Fruit fly (Drosophila melanogaster) whole organism, embryonic: ENCODE data around the gene Hnf4.

ENCODE experiments used
- Adf1 ChIP-seq: fragments of 200-800 bp; sonication (Bioruptor generic); IDR thresholded peaks from 2 replicates; pipeline ENCODE4 v1.3.6; 2022; ENCODE audit warnings: missing biosample characterization, missing genetic modification characterization
- Atf3 ChIP-seq: fragments of 200-800 bp; sonication (Bioruptor generic); optimal IDR thresholded peaks from 3 replicates; lab custom pipeline; 2016; ENCODE audit warnings: missing biosample characterization, missing genetic modification characterization
- BEAF-32 ChIP-seq: fragments of 200-800 bp; sonication (Bioruptor generic); optimal IDR thresholded peaks from 3 replicates; lab custom pipeline; 2017; ENCODE audit warnings: missing biosample characterization, missing genetic modification characterization, mild to moderate bottlenecking, moderate library complexity, missing genetic modification reagents
- CG10654 ChIP-seq: fragments of 200-800 bp; sonication (Bioruptor generic); optimal IDR thresholded peaks from 2 replicates; lab custom pipeline; 2016; ENCODE audit warnings: missing biosample characterization, missing genetic modification characterization
- CG10959 ChIP-seq: fragments of 200-800 bp; sonication (Bioruptor generic); IDR thresholded peaks from 2 replicates; pipeline ENCODE4 v1.3.6; 2022; ENCODE audit warnings: missing biosample characterization, missing genetic modification characterization
- CG12155 ChIP-seq: fragments of 200-800 bp; sonication (Bioruptor generic); optimal IDR thresholded peaks from 3 replicates; lab custom pipeline; 2016; ENCODE audit warnings: missing biosample characterization, missing genetic modification characterization
- CG12391 ChIP-seq: fragments of 200-800 bp; sonication (Bioruptor generic); optimal IDR thresholded peaks from 3 replicates; lab custom pipeline; 2018; ENCODE audit warnings: missing biosample characterization, mild to moderate bottlenecking, missing genetic modification characterization, moderate library complexity
- CG12744 ChIP-seq: fragments of 200-800 bp; sonication (Bioruptor generic); optimal IDR thresholded peaks from 2 replicates; lab custom pipeline; 2016; ENCODE audit warnings: missing biosample characterization, missing genetic modification characterization
- CG13894 ChIP-seq: fragments of 200-800 bp; sonication (Bioruptor generic); optimal IDR thresholded peaks from 3 replicates; lab custom pipeline; 2018; ENCODE audit warnings: missing biosample characterization, mild to moderate bottlenecking, missing genetic modification characterization, moderate library complexity
- CG14860 ChIP-seq: fragments of 200-800 bp; sonication (Bioruptor generic); IDR thresholded peaks from 3 replicates; pipeline ENCODE4 v1.3.6; 2022; ENCODE audit warnings: missing biosample characterization, missing genetic modification characterization; ENCODE audit not compliant: partially characterized antibody
- CG15011 ChIP-seq: fragments of 200-800 bp; sonication (Bioruptor generic); optimal IDR thresholded peaks from 3 replicates; lab custom pipeline; 2018; ENCODE audit warnings: missing biosample characterization, mild to moderate bottlenecking, missing genetic modification characterization
- CG1603 ChIP-seq: fragments of 200-800 bp; sonication (Bioruptor generic); optimal IDR thresholded peaks from 2 replicates; lab custom pipeline; 2019; ENCODE audit warnings: missing biosample characterization, mild to moderate bottlenecking, missing genetic modification characterization, moderate library complexity
- CG2199 ChIP-seq: fragments of 200-800 bp; sonication (Bioruptor generic); IDR thresholded peaks from 3 replicates; pipeline ENCODE4 v1.3.6; 2022; ENCODE audit warnings: missing biosample characterization, missing genetic modification characterization
- CG2889 ChIP-seq: fragments of 200-800 bp; sonication (Bioruptor generic); IDR thresholded peaks from 3 replicates; pipeline ENCODE4 v1.3.6; 2022; ENCODE audit warnings: missing biosample characterization, missing genetic modification characterization
- CG31388 ChIP-seq: fragments of 200-800 bp; sonication (Bioruptor generic); optimal IDR thresholded peaks from 2 replicates; lab custom pipeline; 2016; ENCODE audit warnings: missing biosample characterization, missing genetic modification characterization
- CG32532 ChIP-seq: fragments of 200-800 bp; sonication (Bioruptor generic); IDR thresholded peaks from 2 replicates; pipeline ENCODE4 v1.3.6; 2022; ENCODE audit warnings: missing biosample characterization, missing genetic modification characterization
- CG33557 ChIP-seq: fragments of 200-800 bp; sonication (Bioruptor generic); optimal IDR thresholded peaks from 2 replicates; lab custom pipeline; 2019; ENCODE audit warnings: missing biosample characterization, mild to moderate bottlenecking, missing genetic modification characterization, moderate library complexity
- CG42726 ChIP-seq: fragments of 200-800 bp; sonication (Bioruptor generic); IDR thresholded peaks from 2 replicates; pipeline ENCODE4 v1.3.6; 2022; ENCODE audit warnings: missing biosample characterization, missing genetic modification characterization; ENCODE audit not compliant: partially characterized antibody
- CG4617 ChIP-seq: fragments of 200-800 bp; sonication (Bioruptor generic); optimal IDR thresholded peaks from 3 replicates; lab custom pipeline; 2016; ENCODE audit warnings: missing biosample characterization, missing genetic modification characterization, borderline replicate concordance
- CG7372 ChIP-seq: fragments of 200-800 bp; sonication (Bioruptor generic); IDR thresholded peaks from 2 replicates; pipeline ENCODE4 v1.3.6; 2022; ENCODE audit warnings: missing biosample characterization, missing genetic modification characterization
- CTCF ChIP-seq: fragments of 200-800 bp; sonication (Bioruptor generic); optimal IDR thresholded peaks from 2 replicates; lab custom pipeline; 2017; ENCODE audit warnings: missing biosample characterization, mild to moderate bottlenecking, missing genetic modification characterization, moderate library complexity
- CrebB ChIP-seq: fragments of 200-800 bp; sonication (Bioruptor generic); optimal IDR thresholded peaks from 3 replicates; lab custom pipeline; 2018; ENCODE audit warnings: missing biosample characterization, mild to moderate bottlenecking, missing genetic modification characterization
- Dref ChIP-seq: fragments of 200-800 bp; sonication (Bioruptor generic); IDR thresholded peaks from 2 replicates; pipeline ENCODE4 v1.3.6; 2022; ENCODE audit warnings: missing biosample characterization, missing genetic modification characterization
- E2f2 ChIP-seq: fragments of 200-800 bp; sonication (Bioruptor generic); IDR thresholded peaks from 2 replicates; pipeline ENCODE4 v1.3.6; 2022; ENCODE audit warnings: missing biosample characterization, missing genetic modification characterization
- GATAe ChIP-seq: fragments of 200-800 bp; sonication (Bioruptor generic); conservative IDR thresholded peaks from 2 replicates; pipeline ENCODE4 v1.3.6; 2022; ENCODE audit warnings: missing biosample characterization, missing genetic modification characterization
- HmgD ChIP-seq: fragments of 200-800 bp; sonication (Bioruptor generic); optimal IDR thresholded peaks from 3 replicates; lab custom pipeline; 2016; ENCODE audit warnings: missing biosample characterization, missing genetic modification characterization
- Hsf ChIP-seq: fragments of 200-800 bp; sonication (Bioruptor generic); optimal IDR thresholded peaks from 3 replicates; lab custom pipeline; 2016; ENCODE audit warnings: missing biosample characterization, missing genetic modification characterization
- Lim3 ChIP-seq: fragments of 200-800 bp; sonication (Bioruptor generic); IDR thresholded peaks from 2 replicates; pipeline ENCODE4 v1.3.6; 2022; ENCODE audit warnings: missing biosample characterization, missing genetic modification characterization
- Med ChIP-seq: fragments of 200-800 bp; sonication (Bioruptor generic); peaks from one replicate; lab custom pipeline; 2016; ENCODE audit warnings: missing biosample characterization, missing genetic modification characterization, mild to moderate bottlenecking, inconsistent platforms, moderate library complexity
- Meics ChIP-seq: fragments of 200-800 bp; sonication (Bioruptor generic); optimal IDR thresholded peaks from 2 replicates; lab custom pipeline; 2017; ENCODE audit warnings: missing biosample characterization, mild to moderate bottlenecking, missing genetic modification characterization
- ase ChIP-seq: fragments of 200-800 bp; sonication (Bioruptor generic); IDR thresholded peaks from 3 replicates; pipeline ENCODE4 v1.3.6; 2022; ENCODE audit warnings: missing biosample characterization, missing genetic modification characterization
- bigmax ChIP-seq: fragments of 200-800 bp; sonication (Bioruptor generic); optimal IDR thresholded peaks from 2 replicates; lab custom pipeline; 2018; ENCODE audit warnings: missing biosample characterization, mild to moderate bottlenecking, missing genetic modification characterization
- bowl ChIP-seq: fragments of 200-800 bp; sonication (Bioruptor generic); IDR thresholded peaks from 2 replicates; pipeline ENCODE4 v1.3.6; 2022; ENCODE audit warnings: missing biosample characterization, missing genetic modification characterization
- br ChIP-seq: fragments of >200 bp; optimal IDR thresholded peaks from 2 replicates; lab custom pipeline; 2017
- caup ChIP-seq: fragments of 200-800 bp; sonication (Bioruptor generic); optimal IDR thresholded peaks from 3 replicates; lab custom pipeline; 2017; ENCODE audit warnings: missing biosample characterization, mild to moderate bottlenecking, missing genetic modification characterization, moderate library complexity; ENCODE audit not compliant: severe bottlenecking
- esg ChIP-seq: fragments of 200-800 bp; sonication (Bioruptor generic); conservative IDR thresholded peaks from 2 replicates; pipeline ENCODE4 v1.3.6; 2022; ENCODE audit warnings: missing biosample characterization, missing genetic modification characterization
- grau ChIP-seq: fragments of 200-800 bp; optimal IDR thresholded peaks from 3 replicates; lab custom pipeline; 2019; ENCODE audit warnings: missing biosample characterization, mild to moderate bottlenecking, missing genetic modification characterization, moderate library complexity
- gt ChIP-seq: fragments of 200-800 bp; sonication (Bioruptor generic); IDR thresholded peaks from 2 replicates; pipeline ENCODE4 v1.3.6; 2022; ENCODE audit warnings: missing biosample characterization, missing genetic modification characterization
- hth ChIP-seq: fragments of >200 bp; optimal IDR thresholded peaks from 2 replicates; lab custom pipeline; 2017; ENCODE audit warnings: inconsistent platforms
- lilli ChIP-seq: fragments of 200-800 bp; sonication (Bioruptor generic); optimal IDR thresholded peaks from 3 replicates; lab custom pipeline; 2016; ENCODE audit warnings: missing biosample characterization, missing genetic modification characterization
- pan ChIP-seq, 4 experiments: fragments of >200 bp in 3 of 4; fragments of 200-800 bp in 1 of 4; sonication (Bioruptor generic) in 1 of 4; optimal IDR thresholded peaks in 3 of 4; IDR thresholded peaks in 1 of 4; 2 replicates each; pipeline versions ENCODE4 v1.3.6 to Lab custom; 2017 to 2022; ENCODE audit warnings: missing biosample characterization in 2 of 4, missing genetic modification characterization in 2 of 4, mixed read lengths in 1 of 4
- prd ChIP-seq, 3 experiments: fragments of >200 bp in 2 of 3; fragments of 200-800 bp in 1 of 3; sonication (Bioruptor generic) in 1 of 3; optimal IDR thresholded peaks in 2 of 3; IDR thresholded peaks in 1 of 3; 2 replicates in 2 of 3; 3 replicates in 1 of 3; pipeline versions ENCODE4 v1.3.6 to Lab custom; 2017 to 2022; ENCODE audit warnings: missing biosample characterization in 1 of 3, missing genetic modification characterization in 1 of 3
- pzg ChIP-seq: fragments of 200-800 bp; sonication (Bioruptor generic); optimal IDR thresholded peaks from 3 replicates; lab custom pipeline; 2018; ENCODE audit warnings: missing biosample characterization, mild to moderate bottlenecking, missing genetic modification characterization, moderate library complexity
- scrt ChIP-seq: fragments of 200-800 bp; sonication (Bioruptor generic); optimal IDR thresholded peaks from 2 replicates; lab custom pipeline; 2018; ENCODE audit warnings: missing biosample characterization, mild to moderate bottlenecking, missing genetic modification characterization, moderate library complexity
- slp2 ChIP-seq: fragments of 200-800 bp; sonication (Bioruptor generic); optimal IDR thresholded peaks from 2 replicates; lab custom pipeline; 2016; ENCODE audit warnings: missing biosample characterization, missing genetic modification characterization
- sug ChIP-seq: fragments of 200-800 bp; optimal IDR thresholded peaks from 2 replicates; lab custom pipeline; 2019; ENCODE audit warnings: missing biosample characterization, mild to moderate bottlenecking, missing genetic modification characterization, moderate library complexity
- tup ChIP-seq: fragments of 200-800 bp; sonication (Bioruptor generic); optimal IDR thresholded peaks from 2 replicates; lab custom pipeline; 2016; ENCODE audit warnings: missing biosample characterization, mild to moderate bottlenecking, missing genetic modification characterization, moderate library complexity
- unpg ChIP-seq: fragments of 200-800 bp; sonication (Bioruptor generic); optimal IDR thresholded peaks from 3 replicates; lab custom pipeline; 2018; ENCODE audit warnings: missing biosample characterization, mild to moderate bottlenecking, missing genetic modification characterization, moderate library complexity
- usp ChIP-seq: fragments of >200 bp; optimal IDR thresholded peaks from 2 replicates; lab custom pipeline; 2017; ENCODE audit warnings: missing biosample characterization, missing genetic modification characterization

Hnf4 gene

DNA sequence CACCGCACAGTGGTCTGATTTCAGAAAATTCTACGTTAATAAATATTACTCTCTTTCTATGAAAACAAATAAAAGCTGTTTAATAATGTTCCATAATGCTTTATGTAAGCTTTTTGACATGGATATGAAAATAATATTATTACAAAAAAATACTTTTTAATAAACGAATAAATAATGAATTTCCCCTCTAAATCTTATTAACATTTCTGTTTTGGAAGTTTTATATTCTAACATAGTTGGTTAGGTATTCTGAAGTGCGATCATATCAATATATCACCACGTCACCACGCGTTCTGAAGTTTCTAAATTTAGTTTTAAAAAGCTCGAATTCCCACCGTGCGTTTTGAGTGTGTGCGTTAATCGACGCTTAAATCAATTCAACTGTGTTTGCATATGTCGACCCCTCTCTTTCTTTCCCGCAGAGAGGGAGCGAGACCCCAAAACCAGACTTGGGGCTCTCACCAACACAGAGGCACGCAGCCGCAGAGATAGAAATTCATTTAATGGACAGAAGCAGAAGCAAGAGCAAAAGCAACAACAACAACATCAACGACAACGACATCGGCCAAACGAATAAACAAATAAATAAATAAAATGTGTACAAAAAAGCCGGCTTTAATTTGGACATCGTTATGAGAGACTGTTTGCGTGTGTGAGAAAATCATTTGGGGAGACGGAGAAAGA is 18.0 kb downstream of the Hnf4 start (continued):
- TF ChIP-seq pan (optimal IDR thresholded peaks at IDR 0.05; lab: Kevin White, UChicago) (no peak), pan (GFP tag; optimal IDR thresholded peaks at IDR 0.05 in 1 of 2, IDR thresholded peaks at IDR 0.05 in 1 of 2) (peak in 1 of 2 experiments; percentile 77), Med (GFP tag; lab: Kevin White, UChicago) (peak; percentile 84), caup (GFP tag; lab: Kevin White, UChicago) (peak; percentile 86), E2f2 (GFP tag; lab: Robert Waterston, UW) (peak; percentile 60), CG2889 (GFP tag; lab: Robert Waterston, UW) (peak; percentile 63; the same call in 2 of the 3 replicates), Lim3 (GFP tag; lab: Robert Waterston, UW) (no peak), lilli (GFP tag; lab: Kevin White, UChicago) (peak; percentile 71), prd (optimal IDR thresholded peaks at IDR 0.05; lab: Kevin White, UChicago) (no peak), prd (GFP tag; IDR thresholded peaks at IDR 0.05; lab: Robert Waterston, UW) (peak; percentile 80), CG15011 (GFP tag; lab: Kevin White, UChicago) (peak; percentile 74), CG12155 (GFP tag; lab: Kevin White, UChicago) (peak; percentile 57), ase (GFP tag; lab: Robert Waterston, UW) (peak; percentile 45; the same call in 1 of the 3 replicates), Meics (peak; percentile 91), hth (no peak), CG31388 (GFP tag; lab: Kevin White, UChicago) (no peak), CG7372 (GFP tag; lab: Robert Waterston, UW) (peak; percentile 63; the same call in 1 of the 2 replicates), tup (peak; percentile 17), CG10959 (GFP tag; lab: Robert Waterston, UW) (0 out of 2 replicates have a peak, but pooled peaks have one; percentile 11), CG12391 (tag; lab: Kevin White, UChicago) (peak; percentile 93), unpg (GFP tag; lab: Kevin White, UChicago) (peak; percentile 82), br (lab: Kevin White, UChicago) (no peak), Hsf (GFP tag; lab: Kevin White, UChicago) (peak; percentile 80), CG1603 (tag; lab: Kevin White, UChicago) (peak; percentile 39), CG32532 (GFP tag; lab: Robert Waterston, UW) (peak; percentile 70), CG2199 (GFP tag; lab: Robert Waterston, UW) (peak; percentile 51; the same call in 1 of the 3 replicates), GATAe (GFP tag; lab: Robert Waterston, UW) (no peak), gt (no peak), esg (GFP tag; lab: Robert Waterston, UW) (peak; percentile 69; the same call in 1 of the 2 replicates), Atf3 (peak; percentile 62), BEAF-32 (GFP tag; lab: Kevin White, UChicago) (no peak), HmgD (GFP tag; lab: Kevin White, UChicago) (no peak), CG4617 (peak; percentile 57), CG12744 (GFP tag; lab: Kevin White, UChicago) (peak; percentile 36), CG13894 (peak; percentile 52), CrebB (peak; percentile 70), sug (tag; lab: Kevin White, UChicago) (peak; percentile 87), bowl (GFP tag; lab: Robert Waterston, UW) (no peak), Dref (GFP tag; lab: Robert Waterston, UW) (no peak), slp2 (GFP tag; lab: Kevin White, UChicago) (peak; percentile 56), pzg (GFP tag; lab: Kevin White, UChicago) (no peak), CTCF (GFP tag; lab: Kevin White, UChicago) (peak; percentile 37), CG10654 (GFP tag; lab: Kevin White, UChicago) (peak; percentile 78), CG33557 (GFP tag; lab: Kevin White, UChicago) (peak; percentile 90), grau (peak; percentile 90), scrt (GFP tag; lab: Kevin White, UChicago) (peak; percentile 75), Adf1 (GFP tag; lab: Robert Waterston, UW) (peak; percentile 19; the same call in 1 of the 2 replicates), CG14860 (GFP tag; lab: Robert Waterston, UW) (peak; percentile 47; the same call in 1 of the 3 replicates), bigmax (GFP tag; lab: Kevin White, UChicago) (no peak), CG42726 (GFP tag; lab: Robert Waterston, UW) (no peak), usp (no peak)
